Worm (Caenorhabditis elegans): ENCODE measurements around the gene pdl-1.

pdl-1 gene

DNA sequence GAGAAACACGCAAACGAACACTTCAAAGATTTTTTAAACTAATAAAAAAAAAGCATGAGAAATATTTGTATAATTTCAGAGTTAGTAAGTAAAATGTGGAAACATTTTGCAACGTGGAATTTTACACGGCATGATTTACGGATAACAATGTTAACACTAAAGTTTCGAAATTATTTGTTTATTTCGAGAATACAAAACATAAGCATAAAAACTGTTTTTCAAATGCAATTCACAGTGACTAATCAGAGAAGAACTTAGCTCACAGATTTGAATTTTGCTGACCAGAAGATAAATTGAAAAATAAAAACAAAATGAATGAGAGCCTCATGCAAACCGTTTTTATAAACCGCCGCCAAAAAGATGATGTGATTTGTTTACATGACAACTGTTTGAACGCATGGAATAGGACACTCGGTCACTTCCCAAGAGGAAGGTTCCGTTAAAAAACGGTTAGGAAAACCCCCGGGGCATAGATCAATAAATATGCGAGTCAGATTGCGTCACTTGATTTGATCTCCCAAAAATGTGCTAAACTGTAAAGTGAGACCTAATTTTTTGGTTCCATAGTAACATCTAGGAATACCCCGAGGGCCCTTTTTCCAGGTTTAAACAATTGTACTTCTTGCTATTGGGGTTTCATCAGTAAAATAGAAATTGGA lies 42.4 kb downstream of the pdl-1 start, which contains the start of gene clh-3:
Gene clh-3 (minus strand): TSS at position 51 of the 659 bp plus-strand sequence.
- TF ChIP-seq madf-8 (GFP tag; conservative IDR thresholded peaks at IDR 0.05) (peak; percentile 36), aptf-2 (GFP tag; conservative IDR thresholded peaks at IDR 0.05) (peak; percentile 99), let-526 (GFP tag; IDR thresholded peaks at IDR 0.05) (no peak), madf-6 (GFP tag; IDR thresholded peaks at IDR 0.05) (peak; percentile 60), efl-1 (GFP tag; optimal IDR thresholded peaks at IDR 0.05) (peak; percentile 61)

DNA sequence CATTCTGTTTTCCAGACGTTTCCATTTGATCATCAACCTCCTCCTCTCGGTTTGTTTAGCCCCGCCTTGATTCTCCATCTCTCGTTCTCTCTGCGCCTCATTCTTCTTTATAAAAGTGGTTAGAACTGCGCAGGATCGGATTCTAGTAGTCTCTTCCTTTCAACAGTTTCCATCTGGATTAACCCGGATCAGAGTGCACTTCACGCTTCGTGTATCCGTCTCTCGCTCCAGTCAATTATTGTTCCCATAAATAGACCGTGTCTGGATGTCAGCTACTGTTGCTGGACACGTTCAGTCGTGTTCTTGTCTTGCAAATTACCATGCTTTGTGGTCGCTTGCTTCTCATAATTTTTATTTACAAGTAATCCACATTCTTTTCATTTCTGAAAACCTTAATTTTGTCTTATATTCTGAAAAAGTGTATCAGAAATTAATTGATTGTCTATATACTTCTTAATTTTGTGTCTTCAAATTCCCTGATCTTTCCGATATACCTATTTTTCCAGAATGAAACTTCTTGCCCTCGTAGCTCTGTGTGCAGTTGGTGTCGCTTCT lies 45.1 kb downstream of the pdl-1 start, which contains the start of gene F32A5.4:
Gene F32A5.4 (plus strand): TSS at position 505 of the 555 bp plus-strand sequence.
- TF ChIP-seq ama-1 (optimal IDR thresholded peaks at IDR 0.05), result peak; percentile 62
- no peak for TF ChIP-seq ama-1 (GFP tag; optimal IDR thresholded peaks at IDR 0.05)
- 0 out of 2 replicates have a peak, but pooled peaks have one; percentile 37 for TF ChIP-seq hsf-1 (GFP tag; IDR thresholded peaks at IDR 0.05)
- no peak for TF ChIP-seq lag-1 (GFP tag; IDR thresholded peaks at IDR 0.05)

DNA sequence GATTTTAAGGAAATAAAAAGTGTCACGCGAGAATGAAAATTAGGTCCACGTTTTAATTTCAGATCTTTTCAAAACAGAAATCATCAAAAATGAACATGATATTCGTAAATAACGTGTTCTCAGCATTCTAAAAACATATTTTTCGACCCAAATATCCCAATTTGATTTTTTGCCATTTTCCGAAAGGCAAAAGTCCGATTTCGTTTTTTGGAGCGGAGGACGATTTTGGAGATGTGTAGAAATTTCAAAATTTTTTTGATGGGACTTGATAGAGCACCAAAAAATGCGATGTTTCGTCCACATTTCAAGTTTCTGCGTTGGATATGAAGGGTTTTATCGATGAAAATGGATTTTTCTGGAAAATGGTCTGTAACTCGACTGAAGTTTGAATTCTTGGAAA lies 47.1 kb downstream of the pdl-1 start:
- TF ChIP-seq aptf-2 (GFP tag; conservative IDR thresholded peaks at IDR 0.05) (no peak), ets-4 (GFP tag; optimal IDR thresholded peaks at IDR 0.05) (no peak), ceh-91 (GFP tag; IDR thresholded peaks at IDR 0.05) (no peak)

DNA sequence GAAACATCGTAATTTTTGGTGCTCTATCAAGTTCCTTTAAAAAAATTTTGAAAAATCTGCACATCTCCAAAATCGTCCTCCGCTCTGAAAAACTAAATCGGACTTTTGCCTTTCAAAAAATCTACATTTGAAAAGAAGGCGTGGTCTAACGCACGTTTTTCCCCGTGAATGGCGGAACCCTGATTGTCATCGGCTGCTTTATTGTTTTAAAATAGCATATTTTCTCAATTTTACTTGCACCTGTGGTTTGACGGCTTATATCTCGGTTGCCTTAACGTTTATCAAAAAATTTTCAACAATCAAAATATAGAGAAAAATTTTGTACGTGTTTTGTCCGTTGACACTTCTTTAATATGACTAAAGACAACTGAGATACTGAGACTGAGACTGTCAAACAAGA lies 48.4 kb downstream of the pdl-1 start:
- no peak for TF ChIP-seq mes-4 (tag; optimal IDR thresholded peaks at IDR 0.05)
- TF ChIP-seq egl-18 (GFP tag; IDR thresholded peaks at IDR 0.05), result no peak
- no peak for TF ChIP-seq lir-1 (GFP tag; conservative IDR thresholded peaks at IDR 0.05)
- peak; percentile 35 for TF ChIP-seq him-1 (tag; optimal IDR thresholded peaks at IDR 0.05)
- no peak for TF ChIP-seq let-607 (tag; optimal IDR thresholded peaks at IDR 0.05)
- 0 out of 2 replicates have a peak, but pooled peaks have one; percentile 21 for TF ChIP-seq D2030.7 (GFP tag; IDR thresholded peaks at IDR 0.05)
- no peak for TF ChIP-seq hmg-20 (GFP tag; IDR thresholded peaks at IDR 0.05)
- TF ChIP-seq tbp1 (GFP tag; optimal IDR thresholded peaks at IDR 0.05), result peak; percentile 68
- peak; percentile 15 for TF ChIP-seq snpc-3.4 (tag; optimal IDR thresholded peaks at IDR 0.05)
- TF ChIP-seq attf-6 (GFP tag; IDR thresholded peaks at IDR 0.05), result no peak
- TF ChIP-seq Y53F4B.3 (GFP tag; IDR thresholded peaks at IDR 0.05), result no peak
- peak; percentile 81 for TF ChIP-seq snpc-4 (GFP tag; optimal IDR thresholded peaks at IDR 0.05)
- peak; percentile 90 to 93 (median 91) for TF ChIP-seq snpc-4 (tag; optimal IDR thresholded peaks at IDR 0.05)
- no peak for TF ChIP-seq chd-7 (tag; optimal IDR thresholded peaks at IDR 0.05)
- peak; percentile 89 for TF ChIP-seq snpc-1.1 (tag; optimal IDR thresholded peaks at IDR 0.05; ENCODE audit: insufficient read depth)
- TF ChIP-seq hmg-1.2 (GFP tag; IDR thresholded peaks at IDR 0.05), result peak; percentile 76
- no peak for TF ChIP-seq atf-7 (tag; optimal IDR thresholded peaks at IDR 0.05)
- TF ChIP-seq T26A5.8 (tag; optimal IDR thresholded peaks at IDR 0.05), result no peak
- no peak for TF ChIP-seq rpc-1 (optimal IDR thresholded peaks at IDR 0.05)
- TF ChIP-seq rpc-1 (tag; optimal IDR thresholded peaks at IDR 0.05), result peak; percentile 25

DNA sequence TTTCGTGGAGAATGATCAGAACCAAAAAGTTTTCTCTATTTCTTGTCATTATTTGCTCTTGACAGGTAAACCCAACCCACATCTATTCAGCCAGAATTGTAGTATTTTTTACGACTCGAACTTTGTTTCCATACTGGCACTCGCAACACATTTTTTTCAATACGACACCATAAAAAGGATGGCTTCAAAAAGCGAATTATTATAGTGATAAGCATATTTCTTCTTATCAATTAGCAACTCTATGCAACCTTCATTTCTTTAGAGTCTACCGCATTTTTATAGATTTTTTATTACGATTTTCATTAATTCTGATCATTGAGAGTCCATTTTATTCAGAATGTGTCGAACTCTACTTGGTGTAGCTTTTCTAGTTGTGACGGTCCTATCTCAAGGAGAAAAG lies 48.9 kb downstream of the pdl-1 start, which contains the start of gene ctsa-3.1:
Gene ctsa-3.1 (plus strand): TSS at position 337 of the 400 bp plus-strand sequence.
- TF ChIP-seq madf-8 (GFP tag; conservative IDR thresholded peaks at IDR 0.05) (no peak), efl-1 (GFP tag; optimal IDR thresholded peaks at IDR 0.05) (no peak), nhr-80 (tag; optimal IDR thresholded peaks at IDR 0.05) (peak; percentile 52), F55B11.4 (tag; optimal IDR thresholded peaks at IDR 0.05; ENCODE audit: borderline replicate concordance, insufficient read depth) (no peak), aptf-2 (GFP tag; conservative IDR thresholded peaks at IDR 0.05) (no peak)

Data from whole organism, young adult.